Fruit fly (Drosophila melanogaster) whole organism: ENCODE results near the gene Atx-1.

Source experiments
- CG8478 ChIP-seq: fragments of >200 bp; optimal IDR thresholded peaks from 2 replicates; lab custom pipeline; 2018; ENCODE audit warnings: inconsistent platforms
- Dll ChIP-seq: fragments of >200 bp; optimal IDR thresholded peaks from 2 replicates; lab custom pipeline; 2017
- EcR ChIP-seq, 2 experiments: fragments of >200 bp; optimal IDR thresholded peaks; 2 replicates each; lab custom pipeline; 2017; ENCODE audit warnings: missing biosample characterization in 2 of 2, missing genetic modification characterization in 2 of 2, missing genetic modification reagents in 2 of 2
- pan ChIP-seq: fragments of >200 bp; optimal IDR thresholded peaks from 2 replicates; lab custom pipeline; 2017
- psq ChIP-seq: fragments of >200 bp; optimal IDR thresholded peaks from 2 replicates; lab custom pipeline; 2017
- usp ChIP-seq: fragments of >200 bp; optimal IDR thresholded peaks from 2 replicates; lab custom pipeline; 2017; ENCODE audit warnings: missing biosample characterization, missing genetic modification characterization, mixed read lengths

Gene Atx-1

dm6 chrX:6866040-6866439 is 43.0 kb downstream of the Atx-1 start:
- TF ChIP-seq EcR (GFP tag; optimal IDR thresholded peaks at IDR 0.05; lab: Kevin White, UChicago) (no peak), CG8478 (lab: Kevin White, UChicago) (no peak), psq (no peak), pan (lab: Kevin White, UChicago) (no peak), usp (GFP tag; lab: Kevin White, UChicago) (no peak), Dll (no peak)

dm6 chrX:6866764-6867163 is 43.8 kb downstream of the Atx-1 start:
- TF ChIP-seq Dll, result no peak
- TF ChIP-seq CG8478 (lab: Kevin White, UChicago), result no peak
- TF ChIP-seq EcR (GFP tag; optimal IDR thresholded peaks at IDR 0.05; lab: Kevin White, UChicago), result no peak
- no peak for TF ChIP-seq pan (lab: Kevin White, UChicago)
- TF ChIP-seq psq, result no peak
- no peak for TF ChIP-seq usp (GFP tag; lab: Kevin White, UChicago)

dm6 chrX:6867175-6868023 is 44.4 kb downstream of the Atx-1 start, which contains the start of gene CG14434:
Gene CG14434 (minus strand): TSS chrX:6867194.
- no peak for TF ChIP-seq EcR (GFP tag; optimal IDR thresholded peaks at IDR 0.05; lab: Kevin White, UChicago)
- no peak for TF ChIP-seq pan (lab: Kevin White, UChicago)
- TF ChIP-seq CG8478 (lab: Kevin White, UChicago), result no peak
- no peak for TF ChIP-seq psq
- no peak for TF ChIP-seq Dll
- no peak for TF ChIP-seq usp (GFP tag; lab: Kevin White, UChicago)

- TF ChIP-seq CG8478 (lab: Kevin White, UChicago), result no peak
- peak; percentile 30 for TF ChIP-seq Dll
Observed at dm6 chrX:6868024-6868628, 45.1 kb downstream of the Atx-1 start.

- TF ChIP-seq psq (no peak), pan (lab: Kevin White, UChicago) (no peak), EcR (GFP tag; optimal IDR thresholded peaks at IDR 0.05; lab: Kevin White, UChicago) (no peak), CG8478 (lab: Kevin White, UChicago) (no peak), usp (GFP tag; lab: Kevin White, UChicago) (no peak), Dll (no peak)
Observed at dm6 chrX:6868629-6869579, 45.9 kb downstream of the Atx-1 start.

dm6 chrX:6869770-6870404 is 46.9 kb downstream of the Atx-1 start:
- TF ChIP-seq EcR (GFP tag; optimal IDR thresholded peaks at IDR 0.05; lab: Kevin White, UChicago), result no peak

- no peak for TF ChIP-seq pan (lab: Kevin White, UChicago)
- TF ChIP-seq psq, result no peak
- TF ChIP-seq EcR (GFP tag; optimal IDR thresholded peaks at IDR 0.05; lab: Kevin White, UChicago), result no peak
- no peak for TF ChIP-seq usp (GFP tag; lab: Kevin White, UChicago)
- no peak for TF ChIP-seq CG8478 (lab: Kevin White, UChicago)
- no peak for TF ChIP-seq Dll
Observed at dm6 chrX:6871746-6872145, 48.7 kb downstream of the Atx-1 start.
